Fruit fly (Drosophila melanogaster): ENCODE measurements around the gene CG43630.

CG43630 gene

DNA sequence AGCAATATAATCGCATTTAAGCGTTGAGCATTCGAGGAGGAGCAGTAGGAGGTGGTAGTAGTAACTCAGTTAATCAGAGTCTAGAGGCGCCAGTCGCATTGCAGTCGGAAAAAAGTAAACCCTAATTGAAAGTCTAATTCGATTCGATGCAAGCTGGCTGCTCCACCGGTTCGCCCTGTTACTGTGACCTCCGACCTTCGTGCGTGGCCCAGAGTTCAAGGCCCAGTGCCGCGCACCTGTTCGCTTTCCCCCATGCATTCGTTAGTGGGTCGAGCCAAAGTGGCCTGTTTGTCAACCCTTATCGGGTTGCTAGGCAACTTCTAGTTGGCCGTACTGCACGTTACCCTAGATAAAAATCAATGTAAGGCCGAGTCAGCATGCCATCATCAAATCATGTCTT is 24.4 kb upstream of the CG43630 start:
- TF ChIP-seq noc (tag; optimal IDR thresholded peaks at IDR 0.05), result no peak

DNA sequence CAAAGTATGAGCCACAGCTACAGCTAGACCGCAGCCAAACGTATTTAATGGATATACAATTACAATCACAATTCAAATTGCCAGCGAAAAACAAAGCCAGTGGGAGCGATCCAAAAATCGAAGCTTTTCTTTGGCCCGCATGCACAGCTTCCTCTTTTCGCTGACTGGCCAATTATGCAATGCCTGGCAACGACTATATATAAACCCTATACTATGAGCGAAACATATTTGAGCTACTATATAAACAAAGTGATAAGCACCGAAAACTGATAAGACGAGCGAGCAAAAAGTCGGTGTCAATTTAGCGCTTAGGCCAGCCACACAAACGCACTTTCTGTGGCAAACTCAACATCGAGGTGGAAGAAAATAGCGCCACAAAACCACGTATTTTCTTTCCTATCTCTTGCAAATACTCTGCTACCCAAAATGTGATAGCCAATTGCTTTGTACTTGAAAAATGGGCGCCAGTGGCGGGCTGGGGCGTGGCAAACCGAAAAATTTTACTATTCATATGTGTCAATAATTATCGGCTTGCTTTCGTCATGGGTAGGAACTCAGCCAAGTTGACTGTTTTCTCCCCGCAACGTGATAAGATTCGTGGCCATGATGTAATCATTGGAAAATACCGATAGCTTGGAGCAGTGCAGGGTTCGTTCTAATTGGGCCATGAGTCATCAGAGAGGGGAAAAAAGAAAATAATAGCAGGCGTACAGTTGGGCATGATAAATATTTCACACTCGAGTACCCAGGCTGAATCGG is 23.7 kb upstream of the CG43630 start:
- peak; percentile 46 for TF ChIP-seq noc (tag; optimal IDR thresholded peaks at IDR 0.05)

DNA sequence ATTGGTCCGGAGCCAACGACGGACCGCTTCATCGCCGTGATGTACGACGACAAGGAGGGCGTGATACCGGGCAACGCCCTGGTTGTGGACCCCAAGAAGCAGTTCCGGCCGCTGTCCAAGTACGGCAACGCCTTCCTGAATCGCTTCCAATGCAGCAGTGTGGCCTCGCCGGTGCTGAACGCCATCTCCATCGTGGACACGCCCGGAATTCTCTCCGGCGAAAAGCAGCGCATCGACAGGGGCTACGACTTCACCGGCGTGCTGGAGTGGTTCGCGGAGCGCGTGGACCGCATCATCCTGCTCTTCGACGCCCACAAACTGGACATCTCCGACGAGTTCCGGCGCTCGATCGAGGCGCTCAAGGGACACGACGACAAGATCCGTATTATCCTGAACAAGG is 22.3 kb upstream of the CG43630 start:
- no peak for TF ChIP-seq noc (tag; optimal IDR thresholded peaks at IDR 0.05)

DNA sequence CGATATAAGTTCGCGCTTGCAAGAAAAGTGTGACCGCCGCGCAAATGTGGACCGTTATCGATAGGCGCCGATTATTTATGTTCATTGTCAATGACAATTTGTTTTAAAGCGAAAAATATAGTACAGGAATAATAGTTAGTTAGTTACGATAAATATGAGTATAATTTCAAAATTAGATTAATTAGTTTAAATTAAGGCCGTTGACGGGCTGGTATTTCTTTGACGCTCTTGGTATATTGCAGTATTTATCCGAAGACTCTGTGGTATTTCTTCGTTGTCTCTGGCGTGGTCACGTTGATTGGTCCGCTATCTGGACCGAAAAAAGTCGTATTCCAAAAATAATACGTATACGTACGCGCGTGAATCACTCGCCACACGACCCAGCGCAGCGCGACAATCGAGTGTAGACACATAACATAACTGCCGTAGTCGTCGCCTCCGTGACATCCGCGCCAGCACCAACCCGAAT is 21.5 kb upstream of the CG43630 start:
- peak; percentile 6 for TF ChIP-seq noc (tag; optimal IDR thresholded peaks at IDR 0.05)

DNA sequence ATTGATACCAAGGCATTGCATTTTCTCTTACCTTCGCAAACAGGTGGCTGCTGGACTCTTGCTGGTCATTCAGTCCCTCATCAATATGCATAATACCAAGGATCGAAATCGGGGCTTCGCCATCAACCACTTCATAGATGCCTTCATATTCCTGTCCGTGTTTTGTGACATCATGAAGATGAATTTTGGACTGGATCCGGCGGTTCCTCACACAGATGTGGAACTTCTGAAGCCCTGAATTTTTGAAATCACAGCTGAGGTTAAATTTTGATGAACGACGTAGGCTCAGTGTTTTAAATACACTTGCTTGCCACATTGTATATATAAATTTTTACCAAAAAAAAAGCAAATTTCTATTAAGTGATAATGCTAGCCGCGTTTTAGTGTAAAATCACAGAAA is 21.0 kb upstream of the CG43630 start, which contains the start of gene Past1:
Gene Past1, plus strand, starts transcription at position 301 of the 400 bp plus-strand sequence.
- TF ChIP-seq noc (tag; optimal IDR thresholded peaks at IDR 0.05), result no peak

- TF ChIP-seq noc (tag; optimal IDR thresholded peaks at IDR 0.05), result no peak
Observed at dm6 chr3R:12694742-12695141, 18.7 kb upstream of the CG43630 start, which contains the start of the genes CG14391 and NijC. Gene CG14391 (minus strand): TSS chr3R:12694842. Gene NijC (plus strand): TSS chr3R:12695129.

dm6 chr3R:12692497-12692896 is 16.4 kb upstream of the CG43630 start, which contains the start of gene CG31347:
Gene CG31347 (minus strand): TSS chr3R:12692597.
- TF ChIP-seq noc (tag; optimal IDR thresholded peaks at IDR 0.05), result no peak

dm6 chr3R:12691422-12692101 is 15.5 kb upstream of the CG43630 start, which contains the start of gene Arp1:
Gene Arp1 (plus strand): TSS chr3R:12691743.
- TF ChIP-seq noc (tag; optimal IDR thresholded peaks at IDR 0.05), result no peak

DNA sequence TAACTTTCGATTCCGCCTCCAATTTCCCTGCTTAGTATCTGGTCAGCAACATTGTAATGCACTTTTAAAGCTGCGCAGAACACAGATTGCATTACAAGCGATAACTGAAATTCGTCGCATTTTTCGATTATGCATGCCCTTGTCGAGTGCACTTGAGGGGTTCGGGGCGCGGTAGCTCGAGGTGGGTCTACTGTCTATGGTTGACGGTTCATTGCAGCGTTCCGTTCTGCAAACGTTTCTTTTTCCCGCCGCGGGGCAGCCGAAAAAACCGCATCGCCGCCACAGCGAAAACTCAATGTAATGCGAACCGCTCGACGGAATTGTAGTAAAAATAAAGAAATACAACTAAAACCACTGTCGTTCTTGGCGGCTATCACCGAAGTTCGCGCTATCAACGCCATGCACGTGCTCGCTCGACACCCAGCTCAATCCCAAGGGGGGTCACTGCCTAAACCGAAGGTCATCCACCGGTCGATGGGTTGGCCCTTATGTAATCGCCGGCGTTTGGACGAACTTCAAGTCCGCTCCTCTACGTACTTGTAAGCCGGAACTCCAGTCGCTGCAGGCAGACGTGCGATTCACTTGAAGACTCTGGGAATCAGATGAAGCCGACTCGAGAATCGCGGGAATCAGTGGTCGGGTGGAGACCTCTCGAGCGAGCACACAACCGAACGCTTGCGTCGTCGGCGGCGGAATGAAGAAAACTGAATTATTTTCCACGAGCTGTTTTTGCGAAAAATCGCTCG is 12.8 kb upstream of the CG43630 start, which contains the start of gene kar:
Gene kar, minus strand, starts transcription at position 696 of the 746 bp plus-strand sequence.
- no peak for TF ChIP-seq noc (tag; optimal IDR thresholded peaks at IDR 0.05)

- no peak for TF ChIP-seq noc (tag; optimal IDR thresholded peaks at IDR 0.05)
Observed at dm6 chr3R:12688116-12688515, 12.1 kb upstream of the CG43630 start.

- TF ChIP-seq noc (tag; optimal IDR thresholded peaks at IDR 0.05), result peak; percentile 41
Observed at dm6 chr3R:12685290-12685689, 9.2 kb upstream of the CG43630 start.

DNA sequence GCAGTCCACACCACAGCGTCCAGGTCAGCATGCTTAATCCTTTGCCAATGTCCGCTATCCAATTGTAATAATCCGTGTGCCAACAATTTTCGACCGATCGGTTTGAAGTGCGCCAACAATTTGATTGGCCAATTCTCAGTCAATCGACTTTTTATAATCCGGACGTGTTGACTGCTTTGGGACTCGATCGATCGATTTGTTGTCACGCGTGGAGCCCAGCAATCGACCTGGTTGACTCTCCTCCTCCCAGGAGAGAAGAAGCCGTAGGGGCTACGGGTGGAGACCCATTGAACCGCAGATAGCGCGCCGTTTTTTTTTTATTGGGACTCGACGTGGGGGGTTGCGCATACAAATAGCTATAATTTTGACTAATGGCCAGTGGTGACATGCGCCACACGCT is 5.2 kb upstream of the CG43630 start, which contains the start of gene Cyp313a4:
Gene Cyp313a4, minus strand, starts transcription at position 101 of the 400 bp plus-strand sequence.
- TF ChIP-seq noc (tag; optimal IDR thresholded peaks at IDR 0.05), result no peak

dm6 chr3R:12678850-12679249 is 2.8 kb upstream of the CG43630 start, which contains the start of gene mbo:
Gene mbo (minus strand): TSS chr3R:12679052.
- TF ChIP-seq noc (tag; optimal IDR thresholded peaks at IDR 0.05), result no peak

- peak; percentile 88 for TF ChIP-seq noc (tag; optimal IDR thresholded peaks at IDR 0.05)
Observed at dm6 chr3R:12674041-12674623, 1.9 kb downstream of the CG43630 start, which contains the start of gene Gnmt. Gene Gnmt (plus strand): TSS chr3R:12674608.

dm6 chr3R:12666206-12666834 is 9.7 kb downstream of the CG43630 start:
- no peak for TF ChIP-seq noc (tag; optimal IDR thresholded peaks at IDR 0.05)
